Worm (Caenorhabditis elegans) whole organism, L1 larva: Measurements from ENCODE around the gene F55C9.6.
"Not testable (repeated sequence)": the region's sequence is repeated elsewhere in the genome, so short reads cannot be mapped to it uniquely, and the experiment has no call there.

Experiments used
- C16A3.4 ChIP-seq: fragments of 150-350 bp; optimal IDR thresholded peaks from 2 replicates; lab custom pipeline; 2014; ENCODE audit warnings: missing biosample characterization, missing genetic modification characterization
- aha-1 ChIP-seq: fragments of 150-350 bp; optimal IDR thresholded peaks from 2 replicates; lab custom pipeline; 2014; ENCODE audit warnings: missing biosample characterization, missing genetic modification characterization
- aly-2 ChIP-seq: fragments of 150-350 bp; optimal IDR thresholded peaks from 2 replicates; lab custom pipeline; 2014; ENCODE audit warnings: missing biosample characterization, missing genetic modification characterization
- ama-1 ChIP-seq: fragments of 150-350 bp; optimal IDR thresholded peaks from 2 replicates; lab custom pipeline; 2014
- ceh-63 ChIP-seq: fragments of 200-800 bp; sonication (Bioruptor generic); optimal IDR thresholded peaks from 2 replicates; lab custom pipeline; 2018; ENCODE audit warnings: mild to moderate bottlenecking, missing genetic modification characterization, missing compliant biosample characterization
- ces-1 ChIP-seq: fragments of 150-350 bp; optimal IDR thresholded peaks from 2 replicates; lab custom pipeline; 2014; ENCODE audit warnings: missing biosample characterization, missing genetic modification reagents, missing genetic modification characterization
- efl-1 ChIP-seq, 4 experiments: fragments of 150-350 bp; optimal IDR thresholded peaks in 3 of 4; peaks in 1 of 4; 1 replicate in 1 of 4; 2 replicates in 3 of 4; lab custom pipeline; 2014; ENCODE audit warnings: missing biosample characterization in 2 of 4, missing genetic modification characterization in 2 of 4, missing genetic modification reagents in 2 of 4
- egl-27 ChIP-seq, 2 experiments: fragments of 150-350 bp in 1 of 2; sonication (generic microtip); optimal IDR thresholded peaks; 3 replicates each; lab custom pipeline; 2017 to 2018; ENCODE audit warnings: missing biosample characterization in 2 of 2, missing genetic modification characterization in 2 of 2, missing genetic modification reagents in 2 of 2
- elt-3 ChIP-seq, 6 experiments: fragments of 150-350 bp in 1 of 6; sonication (generic microtip); optimal IDR thresholded peaks; 2 replicates each; lab custom pipeline; 2017 to 2018; ENCODE audit warnings: missing biosample characterization in 6 of 6, missing genetic modification characterization in 6 of 6, inconsistent platforms in 1 of 6
- ets-5 ChIP-seq: fragments of 200-800 bp; sonication (Bioruptor generic); IDR thresholded peaks from 2 replicates; pipeline ENCODE4 v1.3.6; 2022; ENCODE audit warnings: missing genetic modification characterization, missing compliant biosample characterization
- fkh-10 ChIP-seq: sonication (generic microtip); optimal IDR thresholded peaks from 2 replicates; lab custom pipeline; 2017; ENCODE audit warnings: missing biosample characterization, missing genetic modification reagents, missing genetic modification characterization
- fos-1 ChIP-seq: fragments of 150-350 bp; optimal IDR thresholded peaks from 2 replicates; lab custom pipeline; 2014; ENCODE audit warnings: missing biosample characterization, missing genetic modification characterization
- hlh-17 ChIP-seq: fragments of 200-800 bp; sonication (Bioruptor generic); optimal IDR thresholded peaks from 2 replicates; lab custom pipeline; 2018; ENCODE audit warnings: missing genetic modification characterization, mild to moderate bottlenecking, missing compliant biosample characterization, moderate library complexity, borderline replicate concordance
- hpl-2 ChIP-seq: fragments of 150-350 bp; optimal IDR thresholded peaks from 2 replicates; lab custom pipeline; 2014; ENCODE audit warnings: missing biosample characterization, missing genetic modification reagents, missing genetic modification characterization
- isw-1 ChIP-seq: fragments of 200-800 bp; sonication (Bioruptor generic); IDR thresholded peaks from 2 replicates; pipeline ENCODE4 v1.3.6; 2022; ENCODE audit warnings: missing genetic modification characterization, missing compliant biosample characterization
- lin-14 ChIP-seq: fragments of 200-800 bp; sonication (Bioruptor generic); optimal IDR thresholded peaks from 2 replicates; lab custom pipeline; 2018; ENCODE audit warnings: mild to moderate bottlenecking, missing genetic modification characterization, moderate library complexity, missing compliant biosample characterization
- lin-15B ChIP-seq: fragments of 150-350 bp; sonication (generic microtip); optimal IDR thresholded peaks from 3 replicates; lab custom pipeline; 2014; ENCODE audit warnings: missing biosample characterization, missing genetic modification characterization
- lin-35 ChIP-seq, 2 experiments: fragments of 150-350 bp; optimal IDR thresholded peaks; 2 replicates each; lab custom pipeline; 2014; ENCODE audit warnings: missing biosample characterization in 2 of 2, missing genetic modification characterization in 2 of 2, missing genetic modification reagents in 2 of 2
- mef-2 ChIP-seq: fragments of 150-350 bp; optimal IDR thresholded peaks from 2 replicates; lab custom pipeline; 2014; ENCODE audit warnings: missing biosample characterization, missing genetic modification characterization
- nhr-19 ChIP-seq: fragments of 200-800 bp; sonication (Bioruptor generic); conservative IDR thresholded peaks from 2 replicates; pipeline ENCODE4 v1.3.6; 2022; ENCODE audit warnings: missing genetic modification characterization, missing compliant biosample characterization
- nhr-20 ChIP-seq: sonication (generic microtip); optimal IDR thresholded peaks from 2 replicates; lab custom pipeline; 2016; ENCODE audit warnings: mild to moderate bottlenecking, missing genetic modification characterization, missing compliant biosample characterization
- nhr-28 ChIP-seq: fragments of 150-350 bp; optimal IDR thresholded peaks from 2 replicates; lab custom pipeline; 2014; ENCODE audit warnings: missing biosample characterization, missing genetic modification characterization
- nhr-47 ChIP-seq: sonication (generic microtip); optimal IDR thresholded peaks from 2 replicates; lab custom pipeline; 2016; ENCODE audit warnings: mild to moderate bottlenecking, missing genetic modification characterization, moderate library complexity, missing compliant biosample characterization
- nhr-71 ChIP-seq: sonication (generic microtip); optimal IDR thresholded peaks from 2 replicates; lab custom pipeline; 2016; ENCODE audit warnings: mild to moderate bottlenecking, missing genetic modification characterization, moderate library complexity, missing compliant biosample characterization
- nhr-84 ChIP-seq: sonication (generic microtip); optimal IDR thresholded peaks from 2 replicates; lab custom pipeline; 2017; ENCODE audit warnings: missing biosample characterization, missing genetic modification characterization
- pqm-1 ChIP-seq: sonication (generic microtip); optimal IDR thresholded peaks from 3 replicates; lab custom pipeline; 2017; ENCODE audit warnings: missing biosample characterization, missing genetic modification characterization
- snpc-4 ChIP-seq: fragments of 150-350 bp; optimal IDR thresholded peaks from 2 replicates; lab custom pipeline; 2014; ENCODE audit warnings: missing biosample characterization, missing genetic modification characterization
- snu-23 ChIP-seq: sonication (generic microtip); optimal IDR thresholded peaks from 2 replicates; lab custom pipeline; 2016; ENCODE audit warnings: missing genetic modification characterization, missing compliant biosample characterization
- sup-37 ChIP-seq: fragments of 200-800 bp; sonication (Bioruptor generic); optimal IDR thresholded peaks from 2 replicates; lab custom pipeline; 2018; ENCODE audit warnings: mild to moderate bottlenecking, missing genetic modification characterization, missing compliant biosample characterization
- tbx-2 ChIP-seq: sonication (generic microtip); optimal IDR thresholded peaks from 2 replicates; lab custom pipeline; 2016; ENCODE audit warnings: missing genetic modification characterization, missing compliant biosample characterization
- unc-62 ChIP-seq: fragments of 150-350 bp; optimal IDR thresholded peaks from 2 replicates; lab custom pipeline; 2014; ENCODE audit warnings: missing biosample characterization, missing genetic modification reagents, missing genetic modification characterization
- unc-98 ChIP-seq: fragments of 200-800 bp; sonication (Bioruptor generic); IDR thresholded peaks from 2 replicates; pipeline ENCODE4 v1.3.6; 2022; ENCODE audit warnings: missing genetic modification characterization, missing compliant biosample characterization
- xbp-1 ChIP-seq: sonication (generic microtip); optimal IDR thresholded peaks from 2 replicates; lab custom pipeline; 2016; ENCODE audit warnings: missing genetic modification characterization, missing compliant biosample characterization
- zag-1 ChIP-seq: fragments of 150-350 bp; optimal IDR thresholded peaks from 2 replicates; lab custom pipeline; 2014; ENCODE audit warnings: missing biosample characterization, missing genetic modification characterization

The F55C9.6 gene

ce11 chrV:19278488-19278887 is 18.1 kb downstream of the F55C9.6 start:
- no peak for TF ChIP-seq nhr-19 (GFP tag; lab: Robert Waterston, UW)
- no peak for TF ChIP-seq egl-27 (tag; optimal IDR thresholded peaks at IDR 0.05; lab: Kevin White, UChicago)
- no peak for TF ChIP-seq unc-98 (GFP tag; lab: Robert Waterston, UW)
- TF ChIP-seq xbp-1, result no peak

ce11 chrV:19276354-19276753 is 20.3 kb downstream of the F55C9.6 start:
- TF ChIP-seq fkh-10 (GFP tag; lab: Kevin White, UChicago) (no peak), nhr-47 (tag; lab: Kevin White, UChicago) (no peak), mef-2 (tag; lab: Kevin White, UChicago) (no peak), ets-5 (no peak), nhr-84 (no peak), efl-1 (optimal IDR thresholded peaks at IDR 0.05; lab: Kevin White, UChicago) (no peak), efl-1 (GFP tag; optimal IDR thresholded peaks at IDR 0.05 in 1 of 2; lab: Kevin White, UChicago) (no peak), isw-1 (GFP tag; lab: Robert Waterston, UW) (no peak), C16A3.4 (tag; lab: Kevin White, UChicago) (no peak), ceh-63 (GFP tag; lab: Kevin White, UChicago) (no peak), nhr-71 (tag; lab: Kevin White, UChicago) (no peak), hpl-2 (GFP tag; lab: Kevin White, UChicago) (no peak), tbx-2 (no peak), ama-1 (lab: Kevin White, UChicago) (no peak), unc-62 (GFP tag; lab: Kevin White, UChicago) (no peak), aha-1 (no peak), zag-1 (tag; lab: Kevin White, UChicago) (no peak)

ce11 chrV:19264148-19264547 is 32.5 kb downstream of the F55C9.6 start, which contains the start of gene F21D9.1:
F21D9.1 (plus strand) TSS chrV:19264448.
- TF ChIP-seq nhr-20 (tag; lab: Kevin White, UChicago); lin-35 (GFP tag; optimal IDR thresholded peaks at IDR 0.05; lab: Kevin White, UChicago); tbx-2: not testable (repeated sequence)
- TF ChIP-seq, all 84 proteins: peak for 0; not testable (repeated sequence) for 84

ce11 chrV:19262349-19262748 is 34.3 kb downstream of the F55C9.6 start, which contains the start of gene F21D9.2:
F21D9.2 (minus strand) TSS chrV:19262449.
- TF ChIP-seq sup-37, result no peak
- no peak for TF ChIP-seq ceh-63 (GFP tag; lab: Kevin White, UChicago)
- TF ChIP-seq pqm-1 (tag; lab: Kevin White, UChicago), result no peak
- no peak for TF ChIP-seq nhr-19 (GFP tag; lab: Robert Waterston, UW)
- no peak for TF ChIP-seq nhr-20 (tag; lab: Kevin White, UChicago)
- TF ChIP-seq snu-23, result no peak
- no peak for TF ChIP-seq unc-98 (GFP tag; lab: Robert Waterston, UW)
- TF ChIP-seq nhr-28 (tag; lab: Kevin White, UChicago), result no peak
- no peak for TF ChIP-seq hlh-17
- no peak for TF ChIP-seq ets-5
- TF ChIP-seq ces-1 (GFP tag; lab: Kevin White, UChicago), result no peak
- TF ChIP-seq lin-15B (tag; lab: Kevin White, UChicago), result no peak
- TF ChIP-seq elt-3 (tag; optimal IDR thresholded peaks at IDR 0.05; lab: Kevin White, UChicago), result no peak

ce11 chrV:19260686-19261085 is 35.9 kb downstream of the F55C9.6 start:
- TF ChIP-seq tbx-2 (no peak), nhr-47 (tag; lab: Kevin White, UChicago) (no peak), lin-14 (no peak), hpl-2 (GFP tag; lab: Kevin White, UChicago) (no peak), aly-2 (no peak), ama-1 (lab: Kevin White, UChicago) (no peak), fos-1 (tag; lab: Kevin White, UChicago) (no peak), snpc-4 (tag; lab: Kevin White, UChicago) (no peak), efl-1 (optimal IDR thresholded peaks at IDR 0.05; lab: Kevin White, UChicago) (no peak), efl-1 (GFP tag; optimal IDR thresholded peaks at IDR 0.05 in 1 of 2; lab: Kevin White, UChicago) (no peak)
- TF ChIP-seq, all 84 proteins: peak for 0
